Worm (Caenorhabditis elegans) whole organism, young adult: Measurements from ENCODE around the gene dib-1.

Experiments used
- ZK185.1 ChIP-seq: sonication (generic microtip); optimal IDR thresholded peaks from 2 replicates; lab custom pipeline; 2016; ENCODE audit warnings: mild to moderate bottlenecking, missing genetic modification characterization, missing compliant biosample characterization; ENCODE audit not compliant: poor library complexity, severe bottlenecking
- aptf-2 ChIP-seq: fragments of 200-800 bp; sonication (Bioruptor generic); conservative IDR thresholded peaks from 2 replicates; pipeline ENCODE4 v1.3.6; 2022; ENCODE audit warnings: missing genetic modification reagents, missing genetic modification characterization, missing compliant biosample characterization
- lin-26 ChIP-seq: fragments of 200-800 bp; sonication (Bioruptor generic); IDR thresholded peaks from 2 replicates; pipeline ENCODE4 v1.3.6; 2022; ENCODE audit warnings: missing genetic modification reagents, missing genetic modification characterization, missing compliant biosample characterization
- xnd-1 ChIP-seq: sonication (generic microtip); optimal IDR thresholded peaks from 2 replicates; lab custom pipeline; 2016; ENCODE audit warnings: missing genotype, missing genetic modification reagents, missing genetic modification characterization, missing compliant biosample characterization
- ztf-25 ChIP-seq: fragments of 200-800 bp; sonication (Bioruptor generic); IDR thresholded peaks from 2 replicates; pipeline ENCODE4 v1.3.6; 2022; ENCODE audit warnings: missing genetic modification reagents, missing genetic modification characterization, missing compliant biosample characterization

DNA sequence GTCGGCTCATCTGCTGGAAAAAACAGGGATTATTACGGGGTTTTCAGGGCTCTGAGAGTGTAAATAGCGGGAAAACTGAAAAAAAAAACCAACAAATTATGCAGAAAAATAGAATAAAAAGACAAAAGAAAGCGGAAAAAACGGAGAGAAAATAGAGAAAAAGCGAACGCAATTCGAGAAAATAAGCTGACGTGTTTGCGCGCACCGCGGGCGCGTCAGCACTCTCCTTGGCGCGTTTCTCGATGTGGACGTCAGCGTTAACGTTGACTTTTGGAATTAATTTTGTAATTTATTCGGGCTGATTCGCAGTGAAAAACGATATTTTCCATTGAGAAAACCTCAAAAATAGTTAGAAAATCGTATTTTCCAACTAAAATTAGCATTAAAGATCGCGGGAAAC, 37.7 kb downstream of the dib-1 start, which contains the start of gene manf-1:
- no peak for TF ChIP-seq ZK185.1 (tag; lab: Kevin White, UChicago)
- TF ChIP-seq aptf-2 = no peak
- no peak for TF ChIP-seq ztf-25 (GFP tag; lab: Robert Waterston, UW)
- no peak for TF ChIP-seq lin-26 (GFP tag; lab: Robert Waterston, UW)
- TF ChIP-seq xnd-1 (tag; lab: Kevin White, UChicago) = no peak
